Worm (Caenorhabditis elegans) whole organism, midembryonic: ENCODE measurements around the gene T04A8.13.

ENCODE experiments used
- T22C8.4 ChIP-seq: fragments of 200-800 bp; sonication (Bioruptor generic); IDR thresholded peaks from 2 replicates; pipeline ENCODE4 v1.3.6; 2022; ENCODE audit warnings: missing genetic modification characterization, missing compliant biosample characterization
- flt-1 ChIP-seq: fragments of 200-800 bp; sonication (Bioruptor generic); IDR thresholded peaks from 2 replicates; pipeline ENCODE4 v1.3.6; 2022; ENCODE audit warnings: missing genetic modification characterization, missing compliant biosample characterization
- klf-2 ChIP-seq: fragments of 200-800 bp; sonication (Bioruptor generic); conservative IDR thresholded peaks from 2 replicates; pipeline ENCODE4 v1.3.6; 2022; ENCODE audit warnings: missing genetic modification reagents, missing genetic modification characterization, missing compliant biosample characterization
- med-1 ChIP-seq: sonication (generic microtip); optimal IDR thresholded peaks from 2 replicates; lab custom pipeline; 2017; ENCODE audit warnings: missing genetic modification characterization, mild to moderate bottlenecking, missing compliant biosample characterization, antibody characterized with exemption, missing genetic modification reagents; ENCODE audit not compliant: insufficient read depth
- ref-1 ChIP-seq: fragments of 200-800 bp; sonication (Bioruptor generic); conservative IDR thresholded peaks from 2 replicates; pipeline ENCODE4 v1.3.6; 2022; ENCODE audit warnings: missing genetic modification reagents, missing genetic modification characterization, missing compliant biosample characterization
- ztf-23 ChIP-seq: fragments of 200-800 bp; sonication (Bioruptor generic); IDR thresholded peaks from 2 replicates; pipeline ENCODE4 v1.3.6; 2022; ENCODE audit warnings: missing genetic modification reagents, missing genetic modification characterization, missing compliant biosample characterization

DNA sequence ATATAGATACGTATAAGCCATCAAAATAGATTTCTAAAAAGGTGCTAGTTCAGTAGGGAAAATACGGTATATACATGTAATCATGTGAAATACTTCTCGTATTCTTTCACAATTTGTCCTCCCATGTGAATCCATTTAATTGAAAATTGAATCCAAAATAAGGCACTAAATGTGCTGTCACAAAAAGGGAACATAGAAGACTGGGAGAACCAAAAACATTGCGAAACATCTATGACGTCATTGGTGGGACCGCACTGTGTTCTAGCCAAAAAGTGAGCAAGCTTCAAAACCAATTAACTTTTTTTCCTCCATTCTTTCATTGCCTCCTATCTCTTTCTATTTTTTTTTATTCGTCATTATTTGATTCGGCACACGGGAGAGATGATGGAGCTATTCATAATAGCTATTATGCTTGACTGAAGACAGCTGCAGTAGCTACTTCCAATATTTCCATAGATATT, 48.4 kb upstream of the T04A8.13 start, which contains the start of gene cdka-1:
- TF ChIP-seq klf-2 (GFP tag; lab: Robert Waterston, UW) (no peak), T22C8.4 (GFP tag; lab: Robert Waterston, UW) (no peak), ztf-23 (GFP tag; lab: Robert Waterston, UW) (no peak), med-1 (GFP tag; lab: Kevin White, UChicago) (no peak), ref-1 (GFP tag; lab: Robert Waterston, UW) (no peak), flt-1 (GFP tag; lab: Robert Waterston, UW) (no peak)
